Worm (Caenorhabditis elegans): ENCODE results near the gene srbc-3.

srbc-3 gene

DNA sequence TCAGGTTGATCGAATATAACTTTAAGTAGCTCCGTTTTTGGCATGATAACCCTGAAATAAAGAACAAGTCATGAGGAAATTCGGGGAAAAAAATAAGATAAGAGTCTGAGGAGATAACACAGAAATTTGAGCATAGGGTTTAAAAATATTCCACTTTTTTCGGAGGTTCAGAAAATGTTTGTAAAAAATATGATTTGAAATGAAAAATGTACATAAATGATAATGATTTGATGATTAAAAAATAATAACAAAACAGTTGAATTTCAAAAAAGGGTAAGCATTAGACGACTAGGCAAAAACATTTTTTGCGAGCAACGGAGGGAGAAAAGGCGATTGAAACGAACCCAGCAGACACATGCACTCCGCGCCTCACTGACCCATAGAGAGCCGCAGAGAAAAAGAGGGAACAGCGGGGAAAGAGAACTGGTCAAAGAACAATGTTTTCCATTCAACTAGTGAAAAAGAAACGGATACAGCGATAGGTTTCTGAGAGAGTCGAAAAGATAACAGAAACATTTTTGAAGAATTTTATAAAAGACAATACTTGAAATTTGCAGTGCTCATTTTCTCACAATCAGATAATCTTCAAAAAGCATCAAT lies 3.9 kb downstream of the srbc-3 start, which contains the start of gene arrd-18:
TSS of gene arrd-18 (minus strand) at position 51 of the 600 bp plus-strand sequence.
- no peak for TF ChIP-seq B0336.3 (GFP tag; IDR thresholded peaks at IDR 0.05)
- TF ChIP-seq rcor-1 (GFP tag; IDR thresholded peaks at IDR 0.05) = peak; percentile 66
- peak; percentile 74; the same call in 1 of the 2 replicates for TF ChIP-seq hmg-1.2 (GFP tag; IDR thresholded peaks at IDR 0.05)
- peak; percentile 56 for TF ChIP-seq nhr-80 (tag; optimal IDR thresholded peaks at IDR 0.05)
- peak; percentile 86 for TF ChIP-seq dox-1 (GFP tag; IDR thresholded peaks at IDR 0.05)
- peak; percentile 11 for TF ChIP-seq attf-5 (GFP tag; optimal IDR thresholded peaks at IDR 0.05)
- TF ChIP-seq nfyb-1 (GFP tag; IDR thresholded peaks at IDR 0.05) = peak; percentile 72; the same call in 1 of the 2 replicates
- no peak for TF ChIP-seq Y53F4B.3 (GFP tag; IDR thresholded peaks at IDR 0.05)

DNA sequence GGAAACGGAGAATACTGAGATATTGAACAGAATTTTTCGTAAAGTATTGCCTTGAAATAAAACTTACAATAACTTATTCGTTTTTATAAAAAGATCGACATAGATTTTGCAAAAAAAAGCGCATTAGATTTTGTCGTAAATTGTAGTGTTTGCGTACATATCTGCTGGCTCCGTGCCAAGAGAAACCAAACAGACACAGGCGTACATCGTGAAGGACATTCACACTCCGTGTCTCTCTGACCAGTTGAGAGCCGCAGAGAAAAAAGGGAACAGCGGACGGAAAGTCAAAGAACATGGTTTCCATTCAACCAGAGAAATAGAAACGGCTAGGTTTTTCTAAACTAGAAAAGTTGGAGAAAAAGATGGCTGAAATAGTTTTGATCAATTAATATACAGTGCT lies 7.0 kb downstream of the srbc-3 start, which contains the start of gene arrd-19:
TSS of gene arrd-19 (minus strand) at position 209 of the 400 bp plus-strand sequence.
- TF ChIP-seq F10E7.11 (tag; optimal IDR thresholded peaks at IDR 0.05) (no peak), B0035.1 (tag; optimal IDR thresholded peaks at IDR 0.05) (no peak), bed-1 (GFP tag; IDR thresholded peaks at IDR 0.05) (no peak), nhr-80 (tag; optimal IDR thresholded peaks at IDR 0.05) (peak; percentile 73), ceh-100 (GFP tag; IDR thresholded peaks at IDR 0.05) (peak; percentile 48; the same call in 1 of the 2 replicates), lir-1 (GFP tag; conservative IDR thresholded peaks at IDR 0.05) (no peak), ceh-58 (GFP tag; IDR thresholded peaks at IDR 0.05) (no peak), nhr-179 (tag; optimal IDR thresholded peaks at IDR 0.05) (no peak), tlf-1 (GFP tag; optimal IDR thresholded peaks at IDR 0.05) (no peak), nfya-1 (tag; optimal IDR thresholded peaks at IDR 0.05; ENCODE audit: borderline replicate concordance, insufficient read depth) (no peak), F57C9.4 (tag; optimal IDR thresholded peaks at IDR 0.05) (no peak), zfh-2 (GFP tag; conservative IDR thresholded peaks at IDR 0.05) (peak; percentile 49; the same call in 1 of the 2 replicates), lin-35 (GFP tag; optimal IDR thresholded peaks at IDR 0.05) (no peak), nfyb-1 (GFP tag; IDR thresholded peaks at IDR 0.05) (peak; percentile 73; the same call in 1 of the 2 replicates), K11D2.4 (GFP tag; IDR thresholded peaks at IDR 0.05) (no peak), xnd-1 (tag; optimal IDR thresholded peaks at IDR 0.05) (no peak), him-1 (tag; optimal IDR thresholded peaks at IDR 0.05) (no peak), attf-3 (GFP tag; conservative IDR thresholded peaks at IDR 0.05) (peak; percentile 42), Y56A3A.18 (GFP tag; IDR thresholded peaks at IDR 0.05) (peak; percentile 51; the same call in 1 of the 2 replicates), rec-8 (tag; optimal IDR thresholded peaks at IDR 0.05) (no peak), lag-1 (GFP tag; IDR thresholded peaks at IDR 0.05) (0 out of 2 replicates have a peak, but pooled peaks have one; percentile 64), F23B12.7 (tag; optimal IDR thresholded peaks at IDR 0.05; ENCODE audit: insufficient read depth) (no peak), mcd-1 (GFP tag; IDR thresholded peaks at IDR 0.05) (no peak; the same call in 1 of the 2 replicates), hsf-1 (GFP tag; IDR thresholded peaks at IDR 0.05) (no peak), hrde-1 (tag; optimal IDR thresholded peaks at IDR 0.05; ENCODE audit: borderline replicate concordance) (no peak), ceh-40 (GFP tag; IDR thresholded peaks at IDR 0.05) (no peak), Y95B8A.8 (GFP tag; IDR thresholded peaks at IDR 0.05) (no peak), ekl-4 (GFP tag; IDR thresholded peaks at IDR 0.05) (peak; percentile 43; the same call in 1 of the 2 replicates), gei-17 (GFP tag; optimal IDR thresholded peaks at IDR 0.05) (no peak), egl-18 (GFP tag; IDR thresholded peaks at IDR 0.05) (no peak), madf-10 (tag; optimal IDR thresholded peaks at IDR 0.05) (no peak), snpc-4 (GFP tag; optimal IDR thresholded peaks at IDR 0.05) (no peak), snpc-4 (tag; optimal IDR thresholded peaks at IDR 0.05) (peak in 2 of 4 experiments; percentile 5 to 10), zim-3 (tag; optimal IDR thresholded peaks at IDR 0.05) (no peak), ceh-79 (tag; optimal IDR thresholded peaks at IDR 0.05) (no peak), ets-4 (GFP tag; optimal IDR thresholded peaks at IDR 0.05) (no peak), ztf-6 (GFP tag; IDR thresholded peaks at IDR 0.05) (no peak), egrh-3 (GFP tag; IDR thresholded peaks at IDR 0.05) (no peak), lin-26 (GFP tag; IDR thresholded peaks at IDR 0.05) (no peak), F33H1.4 (GFP tag; IDR thresholded peaks at IDR 0.05) (no peak)
